Worm (Caenorhabditis elegans) whole organism, young adult: Measurements from ENCODE around the gene F36D3.14.

ENCODE experiments used
- B0035.1 ChIP-seq: sonication (generic microtip); optimal IDR thresholded peaks from 2 replicates; lab custom pipeline; 2016; ENCODE audit warnings: missing genetic modification characterization, mild to moderate bottlenecking, missing compliant biosample characterization, missing genotype, missing genetic modification reagents
- F37B4.10 ChIP-seq: fragments of 200-800 bp; sonication (Bioruptor generic); IDR thresholded peaks from 2 replicates; pipeline ENCODE4 v1.3.6; 2022; ENCODE audit warnings: missing genetic modification characterization, missing compliant biosample characterization
- T07F8.4 ChIP-seq: sonication (generic microtip); optimal IDR thresholded peaks from 2 replicates; lab custom pipeline; 2016; ENCODE audit warnings: mild to moderate bottlenecking, missing genetic modification characterization, moderate library complexity, missing compliant biosample characterization
- T26A5.8 ChIP-seq: sonication (generic microtip); optimal IDR thresholded peaks from 2 replicates; lab custom pipeline; 2016; ENCODE audit warnings: missing genetic modification characterization, missing compliant biosample characterization
- Y53F4B.3 ChIP-seq: fragments of 200-800 bp; sonication (Bioruptor generic); IDR thresholded peaks from 2 replicates; pipeline ENCODE4 v1.3.6; 2022; ENCODE audit warnings: missing genetic modification reagents, missing genetic modification characterization, missing compliant biosample characterization
- Y67H2A.10 ChIP-seq: fragments of 200-800 bp; sonication (Bioruptor generic); conservative IDR thresholded peaks from 2 replicates; pipeline ENCODE4 v1.3.6; 2022; ENCODE audit warnings: missing genetic modification reagents, missing genetic modification characterization, missing compliant biosample characterization
- Y95B8A.8 ChIP-seq: fragments of 200-800 bp; sonication (Bioruptor generic); IDR thresholded peaks from 2 replicates; pipeline ENCODE4 v1.3.6; 2022; ENCODE audit warnings: missing genetic modification reagents, missing genetic modification characterization, missing compliant biosample characterization
- ZK185.1 ChIP-seq: sonication (generic microtip); optimal IDR thresholded peaks from 2 replicates; lab custom pipeline; 2016; ENCODE audit warnings: mild to moderate bottlenecking, missing genetic modification characterization, missing compliant biosample characterization; ENCODE audit not compliant: poor library complexity, severe bottlenecking
- akir-1 ChIP-seq: fragments of 200-800 bp; sonication (Bioruptor generic); optimal IDR thresholded peaks from 2 replicates; lab custom pipeline; 2018; ENCODE audit warnings: mild to moderate bottlenecking, missing genetic modification characterization, moderate library complexity, missing compliant biosample characterization
- ama-1 ChIP-seq, 3 experiments: fragments of 150-350 bp in 1 of 3; sonication (generic microtip) in 2 of 3; optimal IDR thresholded peaks; 2 replicates each; lab custom pipeline; 2014 to 2018; ENCODE audit warnings: missing biosample characterization in 2 of 3, missing genetic modification characterization in 2 of 3, missing genetic modification reagents in 2 of 3
- ceh-100 ChIP-seq: fragments of 200-800 bp; sonication (Bioruptor generic); IDR thresholded peaks from 2 replicates; pipeline ENCODE4 v1.3.6; 2022; ENCODE audit warnings: missing genetic modification reagents, missing genetic modification characterization, missing compliant biosample characterization
- ceh-79 ChIP-seq: sonication (generic microtip); optimal IDR thresholded peaks from 2 replicates; lab custom pipeline; 2017; ENCODE audit warnings: mild to moderate bottlenecking, missing genetic modification characterization, missing compliant biosample characterization
- dox-1 ChIP-seq: fragments of 200-800 bp; sonication (Bioruptor generic); IDR thresholded peaks from 2 replicates; pipeline ENCODE4 v1.3.6; 2022; ENCODE audit warnings: missing genetic modification reagents, missing genetic modification characterization, missing compliant biosample characterization
- egl-44 ChIP-seq: fragments of 200-800 bp; sonication (Bioruptor generic); IDR thresholded peaks from 2 replicates; pipeline ENCODE4 v1.3.6; 2022; ENCODE audit warnings: missing genetic modification reagents, missing genetic modification characterization, missing compliant biosample characterization
- egrh-3 ChIP-seq: fragments of 200-800 bp; sonication (Bioruptor generic); IDR thresholded peaks from 2 replicates; pipeline ENCODE4 v1.3.6; 2022; ENCODE audit warnings: missing genetic modification reagents, missing genetic modification characterization, missing compliant biosample characterization
- ets-4 ChIP-seq: fragments of 200-800 bp; sonication (Bioruptor generic); optimal IDR thresholded peaks from 2 replicates; lab custom pipeline; 2018; ENCODE audit warnings: mild to moderate bottlenecking, missing genetic modification characterization, missing compliant biosample characterization
- fkh-3 ChIP-seq: sonication (generic microtip); optimal IDR thresholded peaks from 2 replicates; lab custom pipeline; 2016; ENCODE audit warnings: mild to moderate bottlenecking, missing genetic modification characterization, missing compliant biosample characterization
- hsf-1 ChIP-seq: fragments of 200-800 bp; sonication (Bioruptor generic); IDR thresholded peaks from 2 replicates; pipeline ENCODE4 v1.3.6; 2022; ENCODE audit warnings: missing genetic modification reagents, missing genetic modification characterization, missing compliant biosample characterization
- lag-1 ChIP-seq: fragments of 200-800 bp; sonication (Bioruptor generic); IDR thresholded peaks from 2 replicates; pipeline ENCODE4 v1.3.6; 2022; ENCODE audit warnings: missing genetic modification reagents, missing genetic modification characterization, missing compliant biosample characterization
- lin-35 ChIP-seq, 3 experiments: fragments of 150-350 bp in 2 of 3; sonication (generic microtip) in 1 of 3; optimal IDR thresholded peaks; 2 replicates each; lab custom pipeline; 2014 to 2018; ENCODE audit warnings: missing biosample characterization in 3 of 3, missing genetic modification characterization in 3 of 3, missing genetic modification reagents in 3 of 3
- madf-10 ChIP-seq: sonication (generic microtip); optimal IDR thresholded peaks from 2 replicates; lab custom pipeline; 2016; ENCODE audit warnings: mild to moderate bottlenecking, missing genetic modification characterization, missing compliant biosample characterization
- madf-6 ChIP-seq: fragments of 200-800 bp; sonication (Bioruptor generic); IDR thresholded peaks from 2 replicates; pipeline ENCODE4 v1.3.6; 2022; ENCODE audit warnings: missing genetic modification reagents, missing genetic modification characterization, missing compliant biosample characterization
- nfyb-1 ChIP-seq: fragments of 200-800 bp; sonication (Bioruptor generic); IDR thresholded peaks from 2 replicates; pipeline ENCODE4 v1.3.6; 2022; ENCODE audit warnings: missing genetic modification reagents, missing genetic modification characterization, missing compliant biosample characterization
- nhr-90 ChIP-seq: sonication (generic microtip); optimal IDR thresholded peaks from 2 replicates; lab custom pipeline; 2016; ENCODE audit warnings: missing genotype, mild to moderate bottlenecking, missing genetic modification characterization, missing compliant biosample characterization
- pbrm-1 ChIP-seq: fragments of 200-800 bp; sonication (Bioruptor generic); IDR thresholded peaks from 2 replicates; pipeline ENCODE4 v1.3.6; 2022; ENCODE audit warnings: missing genetic modification reagents, missing genetic modification characterization, missing compliant biosample characterization
- rec-8 ChIP-seq, 2 experiments: sonication (generic microtip); optimal IDR thresholded peaks; 2 replicates each; lab custom pipeline; 2016; ENCODE audit warnings: mild to moderate bottlenecking in 2 of 2, missing genetic modification characterization in 2 of 2, missing genetic modification reagents in 2 of 2, missing genotype in 2 of 2, missing biosample characterization in 1 of 2, missing compliant biosample characterization in 1 of 2, moderate library complexity in 1 of 2
- rpc-1 ChIP-seq, 2 experiments: fragments of 150-350 bp in 1 of 2; sonication (generic microtip) in 1 of 2; optimal IDR thresholded peaks; 2 replicates each; lab custom pipeline; 2014 to 2018; ENCODE audit warnings: missing biosample characterization in 1 of 2, missing genetic modification characterization in 1 of 2, missing genetic modification reagents in 1 of 2, missing genotype in 1 of 2
- sptf-2 ChIP-seq: fragments of 200-800 bp; sonication (Bioruptor generic); optimal IDR thresholded peaks from 2 replicates; lab custom pipeline; 2018; ENCODE audit warnings: mild to moderate bottlenecking, missing genetic modification characterization, missing compliant biosample characterization
- tbx-9 ChIP-seq: sonication (generic microtip); optimal IDR thresholded peaks from 2 replicates; lab custom pipeline; 2016; ENCODE audit warnings: borderline replicate concordance, missing genetic modification characterization, inconsistent platforms, missing compliant biosample characterization
- xnd-1 ChIP-seq: sonication (generic microtip); optimal IDR thresholded peaks from 2 replicates; lab custom pipeline; 2016; ENCODE audit warnings: missing genotype, missing genetic modification reagents, missing genetic modification characterization, missing compliant biosample characterization
- zfh-2 ChIP-seq: fragments of 200-800 bp; sonication (Bioruptor generic); conservative IDR thresholded peaks from 2 replicates; pipeline ENCODE4 v1.3.6; 2022; ENCODE audit warnings: missing genetic modification reagents, missing genetic modification characterization, missing compliant biosample characterization
- zim-3 ChIP-seq: sonication (generic microtip); optimal IDR thresholded peaks from 2 replicates; lab custom pipeline; 2017; ENCODE audit warnings: mild to moderate bottlenecking, missing genetic modification characterization, moderate library complexity, missing compliant biosample characterization
- ztf-18 ChIP-seq: sonication (generic microtip); optimal IDR thresholded peaks from 2 replicates; lab custom pipeline; 2016; ENCODE audit warnings: missing genotype, mild to moderate bottlenecking, missing genetic modification characterization, missing compliant biosample characterization
- ztf-22 ChIP-seq: fragments of 200-800 bp; sonication (Bioruptor generic); optimal IDR thresholded peaks from 2 replicates; lab custom pipeline; 2018; ENCODE audit warnings: mild to moderate bottlenecking, missing genetic modification characterization, moderate library complexity, missing compliant biosample characterization
- ztf-26 ChIP-seq: sonication (generic microtip); optimal IDR thresholded peaks from 2 replicates; lab custom pipeline; 2017; ENCODE audit warnings: missing genetic modification characterization, missing compliant biosample characterization
- ztf-3 ChIP-seq: fragments of 200-800 bp; sonication (Bioruptor generic); optimal IDR thresholded peaks from 2 replicates; lab custom pipeline; 2018; ENCODE audit warnings: mild to moderate bottlenecking, missing genetic modification characterization, missing compliant biosample characterization

F36D3.14 gene

DNA sequence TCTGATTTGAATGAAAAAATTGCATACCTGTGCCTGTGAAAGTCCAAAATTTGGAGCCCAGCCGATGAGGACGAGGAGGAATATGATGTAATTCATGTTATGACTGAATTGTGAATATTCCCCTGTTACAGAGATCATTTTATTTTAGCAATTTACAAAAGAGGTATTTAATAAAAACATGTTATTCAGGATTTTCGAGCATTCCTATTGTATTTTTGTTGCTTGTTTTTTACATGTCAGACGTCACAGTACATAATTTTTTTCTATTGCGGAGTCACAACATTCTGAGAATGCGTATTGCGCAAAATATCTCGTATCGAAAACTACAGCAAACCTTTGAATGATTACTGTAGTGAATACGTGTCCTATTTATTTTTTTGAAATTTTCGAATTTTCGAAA, at the start of gene F36D3.14:
F36D3.14 (minus strand) TSS at position 101 of the 400 bp plus-strand sequence.
- no peak for TF ChIP-seq nfyb-1 (GFP tag; lab: Robert Waterston, UW)

DNA sequence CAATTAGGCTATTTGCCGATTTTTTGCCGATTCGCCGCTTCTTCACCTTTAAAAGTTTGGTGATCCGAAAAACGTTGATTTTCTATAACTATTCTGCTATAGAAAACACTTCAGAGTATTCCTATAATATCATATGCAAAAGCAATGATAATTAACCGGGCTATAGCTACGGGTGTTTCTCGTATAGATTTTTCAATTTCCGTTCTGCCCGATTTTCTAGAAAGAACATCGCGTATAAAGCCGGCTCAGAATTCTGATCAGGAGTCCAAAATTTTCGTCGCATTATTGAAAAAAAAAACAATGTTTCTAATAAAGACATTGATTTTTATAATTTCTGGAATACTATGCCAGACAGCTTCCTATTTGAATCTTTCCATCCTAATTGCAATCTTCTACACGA, 47.6 kb upstream of the F36D3.14 start, which contains the start of gene srbc-65:
srbc-65 (plus strand) TSS at position 301 of the 400 bp plus-strand sequence.
- no peak for TF ChIP-seq Y95B8A.8 (GFP tag; lab: Robert Waterston, UW)
- TF ChIP-seq lin-35 (GFP tag; optimal IDR thresholded peaks at IDR 0.05; lab: Kevin White, UChicago) = no peak
- no peak for TF ChIP-seq tbx-9
- TF ChIP-seq madf-10 = no peak
- no peak for TF ChIP-seq egl-44 (GFP tag; lab: Robert Waterston, UW)
- no peak for TF ChIP-seq pbrm-1 (GFP tag; lab: Robert Waterston, UW)
- TF ChIP-seq nhr-90 (tag; lab: Kevin White, UChicago) = no peak
- TF ChIP-seq ztf-3 (GFP tag; lab: Kevin White, UChicago) = no peak
- TF ChIP-seq T26A5.8 (tag; lab: Kevin White, UChicago) = no peak
- TF ChIP-seq ets-4 = no peak
- TF ChIP-seq ceh-100 (GFP tag; lab: Robert Waterston, UW) = no peak
- TF ChIP-seq ztf-18 (tag; lab: Kevin White, UChicago) = no peak
- TF ChIP-seq zfh-2 (GFP tag; lab: Robert Waterston, UW) = no peak
- no peak for TF ChIP-seq ztf-26
- no peak for TF ChIP-seq zim-3 (tag; lab: Kevin White, UChicago)

- TF ChIP-seq hsf-1 (GFP tag; lab: Robert Waterston, UW) = peak; percentile 96
- TF ChIP-seq pbrm-1 (GFP tag; lab: Robert Waterston, UW) = 0 out of 2 replicates have a peak, but pooled peaks have one; percentile 13
- TF ChIP-seq dox-1 (GFP tag; lab: Robert Waterston, UW) = peak; percentile 74
- TF ChIP-seq egrh-3 = peak; percentile 13
- TF ChIP-seq madf-6 (GFP tag; lab: Robert Waterston, UW) = peak; percentile 30; the same call in 1 of the 2 replicates
These were observed 45.1 kb upstream of the F36D3.14 start for ce11 chrV:16548013-16548655.

DNA sequence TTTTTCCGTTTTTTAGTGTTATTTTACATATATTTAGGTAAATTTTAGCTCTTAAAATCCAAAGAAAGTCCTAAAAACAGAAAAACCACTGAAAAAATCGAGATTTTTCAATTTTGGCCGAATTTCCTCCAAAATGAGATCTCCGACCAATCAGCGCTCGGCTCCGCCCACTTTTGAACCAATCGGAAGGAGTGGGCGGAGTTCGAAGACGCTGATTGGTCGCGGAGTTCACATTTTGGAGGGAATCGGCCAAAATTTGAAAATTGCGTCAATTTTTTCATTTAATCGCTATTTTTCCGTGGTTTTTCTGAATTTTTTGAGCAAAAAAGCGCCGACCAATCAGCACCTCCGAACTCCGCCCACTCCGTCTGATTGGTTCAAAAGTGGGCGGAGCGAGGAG, 37.6 kb upstream of the F36D3.14 start:
- TF ChIP-seq ceh-100 (GFP tag; lab: Robert Waterston, UW) (no peak), xnd-1 (no peak), B0035.1 (no peak), T07F8.4 (tag; lab: Kevin White, UChicago) (no peak), rpc-1 (optimal IDR thresholded peaks at IDR 0.05; lab: Kevin White, UChicago) (no peak), rpc-1 (tag; optimal IDR thresholded peaks at IDR 0.05; lab: Kevin White, UChicago) (no peak), sptf-2 (GFP tag; lab: Kevin White, UChicago) (no peak), F37B4.10 (no peak), akir-1 (no peak), fkh-3 (tag; lab: Kevin White, UChicago) (no peak), Y53F4B.3 (no peak), ztf-22 (GFP tag; lab: Kevin White, UChicago) (no peak), zfh-2 (GFP tag; lab: Robert Waterston, UW) (no peak), ama-1 (optimal IDR thresholded peaks at IDR 0.05; lab: Kevin White, UChicago) (no peak), ama-1 (GFP tag; optimal IDR thresholded peaks at IDR 0.05; lab: Kevin White, UChicago) (no peak), dox-1 (GFP tag; lab: Robert Waterston, UW) (no peak)

DNA sequence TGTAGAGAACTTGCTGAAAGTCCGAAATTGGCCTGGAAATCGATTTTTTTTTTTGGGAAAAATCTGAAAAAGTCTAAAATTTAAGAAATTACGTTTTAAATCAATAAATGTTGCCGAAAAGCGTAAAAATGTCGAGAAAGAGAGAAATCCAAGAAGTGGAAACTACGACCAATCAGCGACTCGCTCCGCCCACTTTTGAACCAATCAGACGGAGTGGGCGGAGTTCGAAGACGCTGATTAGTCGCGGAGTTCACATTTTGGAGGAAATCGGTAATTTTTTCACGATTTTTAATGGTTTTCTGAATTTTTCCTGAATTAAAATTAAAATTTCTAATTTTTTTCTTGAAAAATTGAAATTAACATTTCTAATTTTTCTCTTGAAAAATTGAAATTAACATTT, 36.6 kb upstream of the F36D3.14 start:
- TF ChIP-seq Y67H2A.10 (GFP tag; lab: Robert Waterston, UW) (no peak), lag-1 (no peak), ceh-79 (tag; lab: Kevin White, UChicago) (no peak), rec-8 (tag; optimal IDR thresholded peaks at IDR 0.05; lab: Kevin White, UChicago) (no peak), ZK185.1 (tag; lab: Kevin White, UChicago) (no peak), madf-6 (GFP tag; lab: Robert Waterston, UW) (no peak)
